Worm (Caenorhabditis elegans): ENCODE measurements around the gene fbxa-141.

DNA sequence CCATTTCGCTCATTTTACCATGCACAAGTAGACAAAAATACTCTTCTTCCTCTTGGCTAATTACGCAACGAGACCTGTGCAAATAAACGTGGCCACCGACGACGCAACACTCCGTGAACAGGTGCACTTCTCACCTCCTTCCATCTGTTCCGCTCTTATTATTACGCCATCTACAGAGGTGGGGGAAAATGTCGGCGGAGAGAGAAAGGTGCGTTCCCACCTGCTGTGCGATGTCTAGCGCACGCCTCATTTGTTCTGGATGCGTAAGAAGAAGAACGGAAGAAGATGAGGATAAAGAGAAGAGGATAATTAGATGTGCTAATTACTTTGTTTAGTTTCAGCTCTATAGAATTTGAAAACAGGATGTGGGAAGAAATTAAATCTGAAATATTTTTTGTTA is 26.2 kb downstream of the fbxa-141 start:
- TF ChIP-seq T22C8.4 (GFP tag; IDR thresholded peaks at IDR 0.05) (no peak), ref-1 (GFP tag; conservative IDR thresholded peaks at IDR 0.05) (no peak), klf-2 (GFP tag; conservative IDR thresholded peaks at IDR 0.05) (no peak), ztf-23 (GFP tag; IDR thresholded peaks at IDR 0.05) (no peak), flt-1 (GFP tag; IDR thresholded peaks at IDR 0.05) (peak; percentile 70; the same call in 1 of the 2 replicates), tab-1 (GFP tag; IDR thresholded peaks at IDR 0.05) (no peak), ztf-29 (GFP tag; IDR thresholded peaks at IDR 0.05) (no peak)

All from whole organism, midembryonic.